Worm (Caenorhabditis elegans) whole organism, midembryonic: ENCODE measurements around the gene rfc-4.

ENCODE experiments used
- T22C8.4 ChIP-seq: fragments of 200-800 bp; sonication (Bioruptor generic); IDR thresholded peaks from 2 replicates; pipeline ENCODE4 v1.3.6; 2022; ENCODE audit warnings: missing genetic modification characterization, missing compliant biosample characterization
- cog-1 ChIP-seq: sonication (generic microtip); optimal IDR thresholded peaks from 2 replicates; lab custom pipeline; 2016; ENCODE audit warnings: missing genetic modification characterization, missing compliant biosample characterization
- flt-1 ChIP-seq: fragments of 200-800 bp; sonication (Bioruptor generic); IDR thresholded peaks from 2 replicates; pipeline ENCODE4 v1.3.6; 2022; ENCODE audit warnings: missing genetic modification characterization, missing compliant biosample characterization
- klf-2 ChIP-seq: fragments of 200-800 bp; sonication (Bioruptor generic); conservative IDR thresholded peaks from 2 replicates; pipeline ENCODE4 v1.3.6; 2022; ENCODE audit warnings: missing genetic modification reagents, missing genetic modification characterization, missing compliant biosample characterization
- med-1 ChIP-seq: sonication (generic microtip); optimal IDR thresholded peaks from 2 replicates; lab custom pipeline; 2017; ENCODE audit warnings: missing genetic modification characterization, mild to moderate bottlenecking, missing compliant biosample characterization, antibody characterized with exemption, missing genetic modification reagents; ENCODE audit not compliant: insufficient read depth
- ref-1 ChIP-seq: fragments of 200-800 bp; sonication (Bioruptor generic); conservative IDR thresholded peaks from 2 replicates; pipeline ENCODE4 v1.3.6; 2022; ENCODE audit warnings: missing genetic modification reagents, missing genetic modification characterization, missing compliant biosample characterization
- tab-1 ChIP-seq: fragments of 200-800 bp; sonication (Bioruptor generic); IDR thresholded peaks from 2 replicates; pipeline ENCODE4 v1.3.6; 2022; ENCODE audit warnings: missing genetic modification characterization, missing compliant biosample characterization
- ztf-23 ChIP-seq: fragments of 200-800 bp; sonication (Bioruptor generic); IDR thresholded peaks from 2 replicates; pipeline ENCODE4 v1.3.6; 2022; ENCODE audit warnings: missing genetic modification reagents, missing genetic modification characterization, missing compliant biosample characterization
- ztf-29 ChIP-seq: fragments of 200-800 bp; sonication (Bioruptor generic); IDR thresholded peaks from 2 replicates; pipeline ENCODE4 v1.3.6; 2022; ENCODE audit warnings: missing genetic modification reagents, missing genetic modification characterization, missing compliant biosample characterization

The rfc-4 gene

DNA sequence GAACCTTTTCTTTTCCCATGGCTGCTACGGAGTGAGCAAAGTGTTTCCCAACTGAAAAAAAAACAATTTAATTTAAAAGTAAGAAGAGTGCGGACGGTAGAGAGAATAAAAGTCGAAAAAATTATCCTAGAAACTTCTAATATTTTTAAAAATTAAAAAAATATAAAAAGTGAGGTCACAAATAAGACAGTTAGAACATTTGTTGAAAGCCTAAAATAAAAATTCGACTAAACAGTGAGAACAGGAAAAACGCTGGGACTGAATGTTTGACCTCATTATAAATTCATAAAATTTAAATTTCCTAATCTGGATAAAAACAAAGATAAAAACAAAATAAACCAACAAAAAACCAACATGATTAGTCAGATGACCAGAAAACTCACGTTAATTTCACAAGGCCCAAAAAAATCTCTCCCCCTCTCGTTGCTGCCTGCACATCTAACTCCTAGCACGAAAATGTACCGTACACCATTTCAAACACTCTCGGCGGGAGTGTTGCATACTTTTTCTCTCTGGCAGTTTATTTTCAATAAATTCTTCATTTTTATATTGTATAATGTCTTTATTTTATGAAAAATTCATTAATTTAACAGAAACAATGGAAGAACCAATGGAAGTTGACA lies at the start of gene rfc-4, which contains the start of gene eef-1A.1:
Gene rfc-4 (plus strand): TSS at position 592 of the 623 bp plus-strand sequence.
Gene eef-1A.1 (minus strand): TSS at position 51 of the 623 bp plus-strand sequence.
- TF ChIP-seq tab-1 (GFP tag; lab: Robert Waterston, UW) = peak; percentile 64; the same call in 1 of the 2 replicates
- TF ChIP-seq klf-2 (GFP tag; lab: Robert Waterston, UW) = 0 out of 2 replicates have a peak, but pooled peaks have one; percentile 57
- no peak for TF ChIP-seq ref-1 (GFP tag; lab: Robert Waterston, UW)
- TF ChIP-seq cog-1 (tag; lab: Kevin White, UChicago) = peak; percentile 87
- peak; percentile 82; the same call in 1 of the 2 replicates for TF ChIP-seq ztf-23 (GFP tag; lab: Robert Waterston, UW)
- peak; percentile 1 for TF ChIP-seq med-1 (GFP tag; lab: Kevin White, UChicago)
- TF ChIP-seq T22C8.4 (GFP tag; lab: Robert Waterston, UW) = no peak
- TF ChIP-seq flt-1 = peak; percentile 86

DNA sequence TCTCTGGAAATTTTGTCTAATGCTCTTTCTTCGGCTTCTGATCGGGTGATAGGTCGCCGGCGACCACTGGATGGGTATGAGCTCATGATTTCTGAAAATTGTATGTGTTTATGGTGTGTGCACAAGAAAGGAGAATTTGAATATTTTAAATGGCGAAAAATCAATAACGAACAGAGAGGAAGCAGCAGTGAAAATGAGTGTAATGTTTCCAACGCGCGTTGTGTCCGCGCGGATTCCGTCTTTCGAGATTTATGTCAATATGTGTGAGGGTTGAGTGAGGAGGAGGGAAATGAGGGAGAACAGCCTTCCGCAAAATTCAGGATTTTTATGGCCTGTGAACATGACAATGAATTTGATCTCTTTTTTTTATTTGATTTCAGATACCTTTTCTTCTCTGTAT lies 43.3 kb upstream of the rfc-4 start, which contains the start of gene flap-1:
Gene flap-1 (minus strand): TSS at position 101 of the 400 bp plus-strand sequence.
- TF ChIP-seq ztf-23 (GFP tag; lab: Robert Waterston, UW) (no peak), T22C8.4 (GFP tag; lab: Robert Waterston, UW) (peak; percentile 25; the same call in 1 of the 2 replicates)

DNA sequence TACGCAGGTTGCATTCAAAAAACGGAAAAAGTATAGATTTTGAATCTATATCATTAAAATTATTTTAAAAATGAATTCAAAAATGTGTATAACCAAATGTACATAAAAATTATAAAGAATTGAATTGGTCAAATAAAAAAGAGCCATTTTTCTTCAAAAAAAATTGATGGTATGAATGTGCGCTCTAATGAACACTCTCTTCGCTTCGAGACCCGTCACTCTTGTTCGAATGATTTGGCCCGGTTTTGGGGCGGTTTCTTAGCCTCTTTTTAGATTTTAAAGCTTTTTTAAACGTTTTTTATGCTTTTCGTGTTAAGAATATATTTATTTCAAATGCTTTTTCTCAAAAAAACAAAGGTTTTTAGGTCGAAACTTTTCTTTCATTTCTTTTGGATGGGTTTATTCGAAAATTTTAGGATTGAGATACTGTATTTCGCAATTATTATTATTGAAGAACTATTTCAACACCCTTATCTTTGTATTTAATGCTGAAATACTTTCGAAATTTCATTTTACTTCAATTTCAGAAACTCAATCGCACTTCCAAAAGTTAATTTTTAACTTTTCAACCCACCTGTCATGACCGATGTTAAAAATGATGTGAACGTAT lies 42.4 kb upstream of the rfc-4 start, which contains the start of gene inf-1:
Gene inf-1 (plus strand): TSS at position 577 of the 610 bp plus-strand sequence.
- no peak for TF ChIP-seq ref-1 (GFP tag; lab: Robert Waterston, UW)
- TF ChIP-seq flt-1 = no peak
- no peak for TF ChIP-seq ztf-29 (GFP tag; lab: Robert Waterston, UW)
- TF ChIP-seq ztf-23 (GFP tag; lab: Robert Waterston, UW) = no peak
- TF ChIP-seq med-1 (GFP tag; lab: Kevin White, UChicago) = no peak
- TF ChIP-seq tab-1 (GFP tag; lab: Robert Waterston, UW) = no peak

DNA sequence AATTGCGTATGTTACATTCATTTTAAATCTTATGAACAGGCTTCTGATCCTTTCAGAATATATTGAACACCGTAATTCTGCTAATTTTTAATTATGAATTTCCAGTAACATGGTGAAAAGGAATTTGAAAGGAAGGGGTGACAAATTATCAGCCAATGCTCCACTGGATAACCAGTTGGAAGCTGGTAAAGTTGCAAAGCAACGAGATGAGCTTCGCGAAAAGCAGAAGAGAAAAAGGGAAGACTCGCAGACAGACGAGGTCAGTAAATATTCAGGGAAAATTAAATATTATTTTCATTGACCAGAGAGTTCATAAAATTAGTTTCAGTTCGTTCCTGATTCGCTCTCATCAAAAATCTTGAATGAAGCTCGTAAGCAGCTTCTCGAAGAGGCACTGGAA lies 40.2 kb upstream of the rfc-4 start, which contains the start of gene byn-1:
Gene byn-1 (plus strand): TSS at position 106 of the 400 bp plus-strand sequence.
- TF ChIP-seq klf-2 (GFP tag; lab: Robert Waterston, UW) = no peak
- TF ChIP-seq T22C8.4 (GFP tag; lab: Robert Waterston, UW) = no peak
- TF ChIP-seq cog-1 (tag; lab: Kevin White, UChicago) = no peak
- no peak for TF ChIP-seq ztf-23 (GFP tag; lab: Robert Waterston, UW)

DNA sequence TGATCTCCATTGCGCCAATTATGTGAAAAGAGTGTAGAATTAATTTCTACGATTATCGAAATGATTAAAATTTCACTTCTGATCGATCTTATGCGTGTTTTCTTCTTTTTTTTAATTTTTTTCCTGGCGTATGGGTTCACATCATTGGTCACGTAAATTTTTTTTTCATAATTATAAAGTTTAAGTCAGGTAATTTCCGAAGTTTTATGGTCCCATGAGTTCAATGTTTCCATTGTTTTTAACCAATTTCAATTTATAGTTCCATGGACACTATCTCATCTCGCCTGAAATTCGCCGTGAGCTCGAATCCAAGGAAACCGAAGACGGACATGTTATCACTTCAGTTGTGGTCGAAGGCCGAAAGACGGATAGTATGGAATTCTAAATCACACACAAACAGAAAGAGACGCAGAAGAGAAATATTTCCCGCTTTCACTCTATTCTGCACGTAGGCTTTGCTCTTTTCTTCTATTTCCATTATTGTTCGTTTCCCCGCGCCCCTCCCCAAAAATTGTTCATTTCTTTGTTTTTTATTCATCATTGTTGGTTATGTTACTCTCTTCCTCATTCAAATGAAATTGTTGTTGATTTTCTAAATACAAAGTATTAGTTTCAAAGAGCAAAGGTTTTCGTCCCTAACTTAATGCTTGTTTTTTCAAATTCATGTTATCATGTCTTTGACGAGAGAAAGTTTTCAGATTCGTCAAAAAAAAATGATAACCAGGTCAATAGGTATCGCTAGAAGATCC lies 36.6 kb upstream of the rfc-4 start, which contains the start of the genes F57B9.8 and coq-2:
Gene F57B9.8 (minus strand): TSS at position 51 of the 749 bp plus-strand sequence.
Gene coq-2 (plus strand): TSS at position 699 of the 749 bp plus-strand sequence.
- TF ChIP-seq T22C8.4 (GFP tag; lab: Robert Waterston, UW) = no peak
- no peak for TF ChIP-seq ztf-23 (GFP tag; lab: Robert Waterston, UW)
- no peak for TF ChIP-seq cog-1 (tag; lab: Kevin White, UChicago)
- no peak for TF ChIP-seq klf-2 (GFP tag; lab: Robert Waterston, UW)
- TF ChIP-seq tab-1 (GFP tag; lab: Robert Waterston, UW) = no peak
- TF ChIP-seq flt-1 = no peak
- TF ChIP-seq ref-1 (GFP tag; lab: Robert Waterston, UW) = no peak
- TF ChIP-seq med-1 (GFP tag; lab: Kevin White, UChicago) = no peak
- no peak for TF ChIP-seq ztf-29 (GFP tag; lab: Robert Waterston, UW)

DNA sequence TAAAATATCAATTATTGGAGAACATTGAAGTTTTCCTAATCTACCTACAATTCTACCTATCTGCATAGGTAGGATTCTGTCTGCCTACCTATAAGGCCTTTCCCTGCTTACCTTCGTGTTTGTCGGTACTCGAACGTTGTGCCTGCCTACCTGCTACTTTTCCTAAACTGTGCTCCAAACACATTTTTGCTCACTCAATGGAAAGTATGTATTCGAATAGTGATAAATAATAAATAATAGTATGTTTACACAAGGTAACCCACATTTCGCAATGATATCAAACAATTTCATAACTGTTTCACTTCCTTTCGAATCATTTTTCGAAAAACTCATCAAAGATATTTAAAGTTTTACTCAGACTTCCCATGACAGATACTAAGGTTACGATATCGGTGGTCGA lies 32.5 kb upstream of the rfc-4 start, which contains the start of gene F57B9.3:
Gene F57B9.3 (plus strand): TSS at position 301 of the 400 bp plus-strand sequence.
- no peak for TF ChIP-seq klf-2 (GFP tag; lab: Robert Waterston, UW)
- TF ChIP-seq med-1 (GFP tag; lab: Kevin White, UChicago) = no peak
- TF ChIP-seq ztf-29 (GFP tag; lab: Robert Waterston, UW) = no peak
- TF ChIP-seq tab-1 (GFP tag; lab: Robert Waterston, UW) = no peak
- no peak for TF ChIP-seq ztf-23 (GFP tag; lab: Robert Waterston, UW)
- TF ChIP-seq T22C8.4 (GFP tag; lab: Robert Waterston, UW) = no peak
- no peak for TF ChIP-seq cog-1 (tag; lab: Kevin White, UChicago)
- TF ChIP-seq flt-1 = no peak
- no peak for TF ChIP-seq ref-1 (GFP tag; lab: Robert Waterston, UW)

DNA sequence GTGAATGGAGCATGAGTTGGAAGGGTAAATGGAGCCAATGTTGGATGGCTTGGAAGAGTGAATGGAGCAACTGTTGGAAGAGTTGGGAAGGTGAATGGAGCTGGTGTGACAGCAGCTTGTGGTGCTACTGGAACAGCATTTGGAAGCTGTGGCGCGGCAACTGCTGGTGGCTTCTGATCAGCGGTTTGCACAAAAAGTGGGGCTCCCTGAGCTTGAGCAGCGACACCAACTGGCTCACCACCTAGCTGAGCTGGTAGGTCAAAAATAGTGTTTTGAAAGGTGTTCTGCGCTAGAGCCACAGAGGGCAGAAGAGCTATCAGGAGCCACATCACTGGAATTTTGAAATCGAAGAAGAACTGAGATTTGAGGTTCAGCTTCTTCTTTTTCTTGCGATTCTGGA lies 26.7 kb upstream of the rfc-4 start:
- TF ChIP-seq klf-2 (GFP tag; lab: Robert Waterston, UW) (no peak), tab-1 (GFP tag; lab: Robert Waterston, UW) (0 out of 2 replicates have a peak, but pooled peaks have one; percentile 46)

DNA sequence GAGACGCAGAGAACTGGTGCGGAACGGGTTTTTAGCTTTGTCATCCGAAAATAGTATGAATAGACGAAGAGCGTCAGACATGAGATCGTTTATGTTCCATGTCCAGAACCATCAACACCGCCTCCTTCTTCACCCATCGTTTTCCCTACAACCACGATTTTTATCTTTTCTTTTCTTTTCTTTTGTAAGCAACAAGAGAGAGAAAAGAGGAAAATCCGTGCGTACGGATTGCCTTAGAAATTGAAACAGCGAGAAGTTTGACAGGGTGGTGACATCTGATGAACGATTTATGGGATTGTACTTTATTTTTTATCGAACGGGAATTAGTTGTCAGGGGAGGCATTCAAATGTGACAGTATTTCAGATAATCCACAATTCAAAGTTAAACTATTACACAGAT lies 26.3 kb upstream of the rfc-4 start, which contains the start of gene abu-13:
Gene abu-13 (minus strand): TSS at position 152 of the 400 bp plus-strand sequence.
- TF ChIP-seq T22C8.4 (GFP tag; lab: Robert Waterston, UW) (no peak), flt-1 (no peak), med-1 (GFP tag; lab: Kevin White, UChicago) (no peak), ref-1 (GFP tag; lab: Robert Waterston, UW) (no peak), ztf-23 (GFP tag; lab: Robert Waterston, UW) (no peak), cog-1 (tag; lab: Kevin White, UChicago) (no peak), ztf-29 (GFP tag; lab: Robert Waterston, UW) (no peak), tab-1 (GFP tag; lab: Robert Waterston, UW) (no peak), klf-2 (GFP tag; lab: Robert Waterston, UW) (no peak)
